Worm (Caenorhabditis elegans): ENCODE measurements around the gene T24A6.17.

DNA sequence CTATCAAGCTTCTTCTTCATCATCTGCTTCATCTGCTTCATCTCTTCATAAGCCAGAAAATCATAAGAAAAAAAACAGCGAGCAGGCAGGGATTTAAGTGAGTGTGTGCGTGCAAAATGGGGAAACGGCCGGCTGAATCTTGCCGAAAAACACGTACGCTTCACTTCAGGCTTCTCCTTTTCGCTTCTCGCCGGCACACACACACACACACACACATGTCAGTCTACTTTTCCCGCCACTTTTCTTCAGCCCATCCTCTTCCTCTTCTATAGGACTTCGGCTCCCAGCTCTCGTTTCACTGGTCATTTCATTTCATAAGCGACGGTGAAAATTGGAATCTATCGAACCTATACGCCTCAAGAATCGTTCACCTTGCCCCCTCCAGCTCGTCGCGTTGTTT is 15.0 kb upstream of the T24A6.17 start:
- TF ChIP-seq aly-2 (tag; optimal IDR thresholded peaks at IDR 0.05) (no peak), pqm-1 (tag; optimal IDR thresholded peaks at IDR 0.05) (no peak), snpc-4 (tag; optimal IDR thresholded peaks at IDR 0.05) (no peak), pag-3 (tag; optimal IDR thresholded peaks at IDR 0.05; ENCODE audit: borderline replicate concordance, insufficient read depth) (no peak), lin-15B (tag; optimal IDR thresholded peaks at IDR 0.05) (no peak)
